Worm (Caenorhabditis elegans) whole organism, mixed stage, embryonic: Measurements from ENCODE around the gene brf-1.

Experiments used
- mep-1 ChIP-seq: fragments of 150-350 bp; optimal IDR thresholded peaks from 2 replicates; lab custom pipeline; 2017; ENCODE audit warnings: missing biosample characterization, missing genetic modification reagents, missing genetic modification characterization, inconsistent platforms
- nhr-12 ChIP-seq: fragments of 150-350 bp; optimal IDR thresholded peaks from 2 replicates; lab custom pipeline; 2014; ENCODE audit warnings: missing biosample characterization, missing genetic modification characterization
- nhr-237 ChIP-seq: fragments of 150-350 bp; optimal IDR thresholded peaks from 2 replicates; lab custom pipeline; 2014; ENCODE audit warnings: missing biosample characterization, missing genetic modification characterization
- nhr-28 ChIP-seq: fragments of 150-350 bp; optimal IDR thresholded peaks from 2 replicates; lab custom pipeline; 2014; ENCODE audit warnings: missing biosample characterization, missing genetic modification characterization
- pha-4 ChIP-seq: fragments of 150-350 bp; optimal IDR thresholded peaks from 2 replicates; lab custom pipeline; 2018; ENCODE audit warnings: missing biosample characterization, missing genetic modification reagents, missing genetic modification characterization
- snpc-4 ChIP-seq: fragments of 150-350 bp; optimal IDR thresholded peaks from 2 replicates; lab custom pipeline; 2014; ENCODE audit warnings: missing biosample characterization, missing genetic modification characterization
- unc-62 ChIP-seq: fragments of 150-350 bp; optimal IDR thresholded peaks from 2 replicates; lab custom pipeline; 2014; ENCODE audit warnings: missing biosample characterization, missing genetic modification reagents, missing genetic modification characterization
- zip-8 ChIP-seq: fragments of 150-350 bp; optimal IDR thresholded peaks from 2 replicates; lab custom pipeline; 2014; ENCODE audit warnings: missing biosample characterization, missing genetic modification characterization

DNA sequence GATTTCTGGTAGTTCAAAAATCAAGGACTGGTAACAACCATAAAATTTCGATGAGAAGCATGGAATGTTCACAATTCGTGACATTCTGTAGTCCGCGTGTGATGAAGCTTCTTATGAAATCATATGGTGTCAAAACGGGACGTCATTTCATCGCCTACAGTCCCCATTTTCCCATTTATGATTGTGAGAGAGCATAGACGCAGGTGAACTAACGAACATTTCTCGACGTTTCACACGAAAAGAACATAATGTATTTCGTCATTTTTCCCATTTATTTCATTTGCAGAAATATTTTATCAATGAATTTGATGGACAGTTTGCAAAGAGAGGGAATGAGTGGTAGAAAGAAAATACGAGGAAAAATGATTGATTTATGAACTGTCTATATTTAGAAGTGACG, 18.5 kb upstream of the brf-1 start:
- TF ChIP-seq snpc-4 (no peak), nhr-237 (tag; lab: Kevin White, UChicago) (no peak), mep-1 (tag; lab: Kevin White, UChicago) (no peak), zip-8 (no peak), nhr-12 (tag; lab: Kevin White, UChicago) (no peak), nhr-28 (tag; lab: Kevin White, UChicago) (no peak), unc-62 (GFP tag; lab: Kevin White, UChicago) (no peak), pha-4 (tag; lab: Kevin White, UChicago) (no peak)
